Worm (Caenorhabditis elegans): Measurements from ENCODE around the gene skpo-2.

ce11 chrII:3428158-3428704 lies 8.1 kb downstream of the skpo-2 start:
- no peak for TF ChIP-seq skn-1 (tag; optimal IDR thresholded peaks at IDR 0.05)
- TF ChIP-seq gei-8 (GFP tag; optimal IDR thresholded peaks at IDR 0.05): no peak
- TF ChIP-seq nhr-42 (GFP tag; IDR thresholded peaks at IDR 0.05): no peak
- TF ChIP-seq mdt-29 (GFP tag; IDR thresholded peaks at IDR 0.05): no peak
- no peak for TF ChIP-seq fos-1 (tag; optimal IDR thresholded peaks at IDR 0.05)
- TF ChIP-seq egl-43 (GFP tag; IDR thresholded peaks at IDR 0.05): 0 out of 2 replicates have a peak, but pooled peaks have one; percentile 20
- TF ChIP-seq nhr-25 (tag; optimal IDR thresholded peaks at IDR 0.05; ENCODE audit: borderline replicate concordance, insufficient read depth): no peak
